Worm (Caenorhabditis elegans) whole organism, late embryonic: Measurements from ENCODE around the gene pyr-1.

Experiments used
- C08G9.2 ChIP-seq: sonication (generic microtip); optimal IDR thresholded peaks from 2 replicates; lab custom pipeline; 2016; ENCODE audit warnings: mild to moderate bottlenecking, missing genetic modification characterization, moderate library complexity, missing compliant biosample characterization
- ceh-30 ChIP-seq: fragments of 150-350 bp; optimal IDR thresholded peaks from 2 replicates; lab custom pipeline; 2014; ENCODE audit warnings: missing biosample characterization, missing genetic modification characterization
- ceh-9 ChIP-seq: sonication (generic microtip); optimal IDR thresholded peaks from 2 replicates; lab custom pipeline; 2016; ENCODE audit warnings: mild to moderate bottlenecking, missing genetic modification characterization, inconsistent platforms, missing compliant biosample characterization
- dmd-4 ChIP-seq: sonication (generic microtip); optimal IDR thresholded peaks from 2 replicates; lab custom pipeline; 2016; ENCODE audit warnings: borderline replicate concordance, missing genetic modification characterization, missing compliant biosample characterization
- hlh-15 ChIP-seq: sonication (generic microtip); optimal IDR thresholded peaks from 2 replicates; lab custom pipeline; 2016; ENCODE audit warnings: missing genetic modification characterization, missing compliant biosample characterization
- hlh-6 ChIP-seq: sonication (generic microtip); optimal IDR thresholded peaks from 2 replicates; lab custom pipeline; 2016; ENCODE audit warnings: missing genotype, missing genetic modification characterization, missing compliant biosample characterization
- pqm-1 ChIP-seq: sonication (generic microtip); optimal IDR thresholded peaks from 2 replicates; lab custom pipeline; 2016; ENCODE audit warnings: missing genetic modification characterization, missing compliant biosample characterization
- tbx-2 ChIP-seq: sonication (generic microtip); optimal IDR thresholded peaks from 2 replicates; lab custom pipeline; 2016; ENCODE audit warnings: missing genetic modification characterization, missing compliant biosample characterization

ce11 chrII:8612470-8612869 is 38.4 kb upstream of the pyr-1 start, which contains the start of gene T22C8.1:
- TF ChIP-seq pqm-1 (no peak), hlh-6 (tag; lab: Kevin White, UChicago) (no peak), ceh-9 (no peak), C08G9.2 (tag; lab: Kevin White, UChicago) (no peak), dmd-4 (tag; lab: Kevin White, UChicago) (no peak), tbx-2 (tag; lab: Kevin White, UChicago) (no peak), ceh-30 (tag; lab: Kevin White, UChicago) (no peak), hlh-15 (tag; lab: Kevin White, UChicago) (no peak)
